Worm (Caenorhabditis elegans) whole organism, L4/young adult: ENCODE data around the gene snr-1.

ENCODE experiments used
- W03F9.2 ChIP-seq: fragments of 150-350 bp; optimal IDR thresholded peaks from 2 replicates; lab custom pipeline; 2014; ENCODE audit warnings: missing biosample characterization, missing genetic modification characterization
- dao-5 ChIP-seq: sonication (generic microtip); optimal IDR thresholded peaks from 2 replicates; lab custom pipeline; 2016; ENCODE audit warnings: missing genotype, missing genetic modification characterization, moderate library complexity, missing compliant biosample characterization
- him-1 ChIP-seq: sonication (generic microtip); optimal IDR thresholded peaks from 2 replicates; lab custom pipeline; 2016; ENCODE audit warnings: missing genotype, missing genetic modification reagents, missing genetic modification characterization, missing compliant biosample characterization

- TF ChIP-seq him-1 (tag; lab: Kevin White, UChicago) (no peak), W03F9.2 (tag; lab: Kevin White, UChicago) (no peak), dao-5 (tag; lab: Kevin White, UChicago) (no peak)
These were observed 12.9 kb downstream of the snr-1 start for ce11 chrIV:17100628-17101338.
